Fruit fly (Drosophila melanogaster) whole organism: ENCODE data around the gene dj.

Experiments used
- CG8478 ChIP-seq: fragments of >200 bp; optimal IDR thresholded peaks from 2 replicates; lab custom pipeline; 2018; ENCODE audit warnings: inconsistent platforms
- Dll ChIP-seq: fragments of >200 bp; optimal IDR thresholded peaks from 2 replicates; lab custom pipeline; 2017
- EcR ChIP-seq, 2 experiments: fragments of >200 bp; optimal IDR thresholded peaks; 2 replicates each; lab custom pipeline; 2017; ENCODE audit warnings: missing biosample characterization in 2 of 2, missing genetic modification characterization in 2 of 2, missing genetic modification reagents in 2 of 2
- pan ChIP-seq: fragments of >200 bp; optimal IDR thresholded peaks from 2 replicates; lab custom pipeline; 2017
- psq ChIP-seq: fragments of >200 bp; optimal IDR thresholded peaks from 2 replicates; lab custom pipeline; 2017
- usp ChIP-seq: fragments of >200 bp; optimal IDR thresholded peaks from 2 replicates; lab custom pipeline; 2017; ENCODE audit warnings: missing biosample characterization, missing genetic modification characterization, mixed read lengths

DNA sequence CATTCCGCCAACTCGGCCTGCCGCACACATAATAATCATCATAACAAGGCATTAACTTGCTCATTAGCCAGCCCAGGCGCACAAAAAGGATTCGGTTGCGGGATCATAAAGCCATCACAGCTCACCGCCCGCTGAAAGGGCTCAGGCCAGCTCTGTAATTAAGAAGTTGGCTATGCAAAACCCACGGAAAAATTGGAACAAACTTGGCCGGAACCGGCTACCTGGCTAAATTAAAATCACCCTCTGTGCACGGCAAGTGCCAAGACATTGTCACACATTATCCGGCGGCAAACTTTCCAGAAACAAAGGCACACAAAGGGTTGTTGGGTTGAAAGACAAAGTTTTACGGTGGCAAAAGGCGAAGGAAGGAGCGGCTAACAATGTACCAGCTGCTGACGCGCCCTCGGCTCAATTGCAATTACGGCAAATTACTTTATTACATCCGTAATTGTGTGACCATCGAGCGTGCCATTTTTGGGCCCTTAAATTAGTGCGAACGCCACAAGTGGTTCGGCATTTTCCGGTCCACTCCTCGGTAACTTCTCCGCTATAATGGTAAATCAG is 23.3 kb upstream of the dj start:
- TF ChIP-seq pan (lab: Kevin White, UChicago), result no peak
- no peak for TF ChIP-seq psq (lab: Kevin White, UChicago)
- no peak for TF ChIP-seq usp (GFP tag; lab: Kevin White, UChicago)
- no peak for TF ChIP-seq Dll (lab: Kevin White, UChicago)
- TF ChIP-seq CG8478 (lab: Kevin White, UChicago), result no peak
- TF ChIP-seq EcR (GFP tag; optimal IDR thresholded peaks at IDR 0.05; lab: Kevin White, UChicago), result no peak
